Worm (Caenorhabditis elegans): ENCODE measurements around the gene gcs-1.

- TF ChIP-seq dve-1 (tag; optimal IDR thresholded peaks at IDR 0.05; ENCODE audit: insufficient read depth) (no peak), dmd-9 (GFP tag; IDR thresholded peaks at IDR 0.05) (no peak), arid-1 (GFP tag; conservative IDR thresholded peaks at IDR 0.05) (no peak), lsy-2 (tag; optimal IDR thresholded peaks at IDR 0.05) (no peak), nhr-237 (tag; optimal IDR thresholded peaks at IDR 0.05) (no peak), lir-3 (tag; optimal IDR thresholded peaks at IDR 0.05) (no peak)
Observed at ce11 chrII:9001743-9002222, 36.3 kb downstream of the gcs-1 start, which contains the start of gene F44G4.6.

Measured in whole organism, L4 larva.